Worm (Caenorhabditis elegans): Measurements from ENCODE around the gene gst-7.
A peak's percentile ranks its signal among the peaks of the same experiment; 100 is the strongest.

The gst-7 gene

DNA sequence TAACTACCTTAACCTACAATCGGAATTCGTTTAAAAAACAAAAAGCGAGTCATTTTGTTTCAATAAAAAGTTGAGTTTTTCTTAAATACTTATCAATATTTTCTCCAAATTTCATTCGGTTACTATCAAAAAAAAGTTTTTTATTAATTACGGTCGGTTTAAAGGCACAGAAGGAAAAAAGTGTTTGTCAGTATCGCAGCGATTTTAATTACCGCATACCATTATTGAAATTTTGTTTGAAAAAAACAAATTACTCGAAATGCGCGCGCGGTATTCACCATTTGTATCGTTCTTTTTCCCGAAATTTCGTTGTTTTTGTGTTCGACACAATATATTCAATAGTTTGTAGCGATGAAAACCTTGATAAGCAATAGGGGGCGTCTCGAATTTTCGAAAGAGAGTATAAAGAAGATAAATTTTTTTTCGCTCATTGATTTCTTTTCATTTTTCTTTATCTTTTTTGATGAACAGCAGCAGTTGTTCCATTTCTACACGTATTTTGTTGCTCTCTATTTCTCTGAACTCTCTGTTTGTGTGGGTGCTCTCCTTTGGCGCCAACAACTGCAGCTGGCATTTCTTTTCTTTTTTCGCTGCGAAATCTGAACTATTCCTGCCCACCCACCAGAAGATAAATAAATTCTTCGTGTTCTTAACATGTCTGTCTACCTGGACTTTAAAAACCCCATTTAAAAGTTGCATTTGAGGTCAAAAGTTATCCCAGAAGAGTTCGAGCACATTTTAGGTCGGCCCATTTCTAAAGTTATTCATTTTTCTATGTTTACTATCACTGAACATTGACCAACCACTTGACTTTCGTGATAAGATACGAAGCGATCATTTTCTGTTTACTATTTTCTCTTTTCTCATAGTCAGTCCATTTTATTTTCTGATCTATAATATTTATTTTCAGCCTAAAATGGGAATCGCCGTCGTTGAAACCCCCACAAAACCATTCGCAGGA, 6.9 kb downstream of the gst-7 start, which contains the start of gene pgm-1 (continued):
- TF ChIP-seq pha-4 (GFP tag; IDR thresholded peaks at IDR 0.05) (0 out of 2 replicates have a peak, but pooled peaks have one; percentile 11), pha-4 (tag; optimal IDR thresholded peaks at IDR 0.05) (no peak), hlh-11 (tag; optimal IDR thresholded peaks at IDR 0.05) (peak; percentile 72), tra-1 (GFP tag; IDR thresholded peaks at IDR 0.05) (0 out of 2 replicates have a peak, but pooled peaks have one; percentile 29), mes-2 (tag; optimal IDR thresholded peaks at IDR 0.05; ENCODE audit: poor library complexity, severe bottlenecking) (no peak), nhr-28 (tag; optimal IDR thresholded peaks at IDR 0.05) (peak; percentile 97), zip-2 (tag; optimal IDR thresholded peaks at IDR 0.05) (no peak), mep-1 (tag; optimal IDR thresholded peaks at IDR 0.05) (peak; percentile 9), ama-1 (optimal IDR thresholded peaks at IDR 0.05) (peak; percentile 56), ztf-11 (tag; optimal IDR thresholded peaks at IDR 0.05) (no peak), daf-16 (GFP tag; optimal IDR thresholded peaks at IDR 0.05) (peak in 1 of 2 experiments; percentile 64), daf-16 (tag; optimal IDR thresholded peaks at IDR 0.05) (peak; percentile 43), F44E2.7 (GFP tag; IDR thresholded peaks at IDR 0.05) (no peak), hif-1 (tag; optimal IDR thresholded peaks at IDR 0.05) (peak in 1 of 2 experiments; percentile 72), pqm-1 (tag; optimal IDR thresholded peaks at IDR 0.05) (no peak), lsy-2 (tag; optimal IDR thresholded peaks at IDR 0.05) (peak in 1 of 2 experiments; percentile 44), dmd-6 (GFP tag; IDR thresholded peaks at IDR 0.05) (no peak), hmg-1.1 (GFP tag; IDR thresholded peaks at IDR 0.05) (peak; percentile 57; the same call in 1 of the 2 replicates)

DNA sequence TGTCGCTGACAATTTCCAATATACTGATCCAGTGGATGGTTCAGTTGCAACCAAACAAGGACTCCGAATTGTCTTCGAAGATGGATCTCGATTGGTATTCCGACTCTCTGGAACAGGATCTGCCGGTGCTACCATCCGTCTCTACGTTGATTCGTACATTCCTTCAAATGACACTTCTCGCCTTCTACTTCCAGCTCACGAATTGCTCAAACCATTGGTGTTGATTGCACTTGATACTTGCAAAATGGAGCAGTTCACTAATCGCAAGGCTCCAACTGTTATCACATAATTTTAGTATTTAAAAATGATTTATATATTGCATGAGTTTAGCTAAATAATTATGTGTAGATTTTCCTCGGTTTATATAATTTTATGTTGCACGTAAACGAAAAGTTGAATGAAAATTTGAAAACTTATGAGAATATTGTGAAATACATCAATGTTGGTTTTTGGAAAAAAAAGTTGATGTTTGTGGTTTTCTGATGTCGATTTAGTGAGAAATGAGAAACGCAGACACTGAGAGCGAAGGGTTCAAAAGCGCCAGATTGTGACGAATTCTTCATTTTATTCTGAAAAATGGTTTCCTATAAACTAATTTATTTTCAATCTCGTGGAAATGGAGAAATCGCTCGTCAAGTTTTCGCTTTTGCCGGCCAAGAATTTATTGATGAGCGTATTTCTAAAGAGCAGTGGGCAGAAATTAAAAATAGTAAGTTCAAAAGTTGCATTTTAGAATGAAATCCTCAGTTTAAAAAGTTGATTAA, 9.3 kb downstream of the gst-7 start, which contains the start of gene gst-9:
Gene gst-9, plus strand, starts transcription at position 574 of the 764 bp plus-strand sequence.
- peak; percentile 23; the same call in 1 of the 2 replicates for TF ChIP-seq madf-9 (GFP tag; conservative IDR thresholded peaks at IDR 0.05)
- TF ChIP-seq ctbp-1 (GFP tag; IDR thresholded peaks at IDR 0.05): 0 out of 2 replicates have a peak, but pooled peaks have one; percentile 19
- TF ChIP-seq lin-38 (GFP tag; IDR thresholded peaks at IDR 0.05): peak; percentile 48
- TF ChIP-seq nhr-25 (tag; optimal IDR thresholded peaks at IDR 0.05; ENCODE audit: borderline replicate concordance, insufficient read depth): no peak
- peak; percentile 51 for TF ChIP-seq nhr-102 (tag; optimal IDR thresholded peaks at IDR 0.05)
- no peak for TF ChIP-seq ces-1 (GFP tag; optimal IDR thresholded peaks at IDR 0.05)
- TF ChIP-seq D1046.2 (GFP tag; IDR thresholded peaks at IDR 0.05): no peak
- peak; percentile 13 for TF ChIP-seq T20F7.1 (GFP tag; optimal IDR thresholded peaks at IDR 0.05)
- TF ChIP-seq lsy-2 (tag; optimal IDR thresholded peaks at IDR 0.05): peak in 1 of 2 experiments; percentile 61
- peak; percentile 25 for TF ChIP-seq spr-3 (GFP tag; optimal IDR thresholded peaks at IDR 0.05)
- peak; percentile 92 for TF ChIP-seq zfp-3 (GFP tag; conservative IDR thresholded peaks at IDR 0.05)
- 0 out of 2 replicates have a peak, but pooled peaks have one; percentile 52 for TF ChIP-seq pha-4 (GFP tag; IDR thresholded peaks at IDR 0.05)
- no peak for TF ChIP-seq pha-4 (tag; optimal IDR thresholded peaks at IDR 0.05)
- TF ChIP-seq Y5F2A.4 (GFP tag; optimal IDR thresholded peaks at IDR 0.05): peak; percentile 17
- peak; percentile 42 for TF ChIP-seq hlh-11 (tag; optimal IDR thresholded peaks at IDR 0.05)
- TF ChIP-seq aha-1 (tag): peak; percentile 65
- TF ChIP-seq unc-62 (GFP tag; optimal IDR thresholded peaks at IDR 0.05 in 1 of 2): peak in 1 of 2 experiments; percentile 84
- no peak for TF ChIP-seq unc-62 (tag; optimal IDR thresholded peaks at IDR 0.05)
- no peak for TF ChIP-seq ceh-28 (tag; optimal IDR thresholded peaks at IDR 0.05)
- TF ChIP-seq mdt-29 (GFP tag; IDR thresholded peaks at IDR 0.05): peak; percentile 39; the same call in 1 of the 2 replicates
- TF ChIP-seq lin-13 (GFP tag; optimal IDR thresholded peaks at IDR 0.05): peak; percentile 57
- 0 out of 2 replicates have a peak, but pooled peaks have one; percentile 64 for TF ChIP-seq nhr-42 (GFP tag; IDR thresholded peaks at IDR 0.05)
- no peak for TF ChIP-seq saeg-2 (GFP tag; IDR thresholded peaks at IDR 0.05)
- TF ChIP-seq daf-16 (GFP tag; optimal IDR thresholded peaks at IDR 0.05): no peak
- TF ChIP-seq daf-16 (tag; optimal IDR thresholded peaks at IDR 0.05): peak; percentile 59
- TF ChIP-seq mep-1 (tag; optimal IDR thresholded peaks at IDR 0.05): peak; percentile 56
- TF ChIP-seq spr-1 (tag; optimal IDR thresholded peaks at IDR 0.05): peak; percentile 23
- peak; percentile 56 for TF ChIP-seq nhr-28 (tag; optimal IDR thresholded peaks at IDR 0.05)
- TF ChIP-seq php-3 (GFP tag; IDR thresholded peaks at IDR 0.05): 0 out of 2 replicates have a peak, but pooled peaks have one; percentile 45
- 0 out of 2 replicates have a peak, but pooled peaks have one; percentile 4 for TF ChIP-seq dmd-8 (GFP tag; IDR thresholded peaks at IDR 0.05)
- TF ChIP-seq nhr-76 (tag; optimal IDR thresholded peaks at IDR 0.05): no peak
- TF ChIP-seq egl-43 (GFP tag; IDR thresholded peaks at IDR 0.05): 0 out of 2 replicates have a peak, but pooled peaks have one; percentile 59
- TF ChIP-seq dmd-6 (GFP tag; IDR thresholded peaks at IDR 0.05): 0 out of 2 replicates have a peak, but pooled peaks have one; percentile 8
- no peak for TF ChIP-seq vab-7 (GFP tag; IDR thresholded peaks at IDR 0.05)

All from whole organism, L4 larva.